Fruit fly (Drosophila melanogaster) whole organism, embryonic: Measurements from ENCODE around the gene CG8292.

Experiments used
- Atf-2 ChIP-seq: fragments of 200-800 bp; sonication (Bioruptor generic); optimal IDR thresholded peaks from 2 replicates; lab custom pipeline; 2016; ENCODE audit warnings: missing biosample characterization, missing genetic modification characterization
- Bgb ChIP-seq: fragments of 200-800 bp; sonication (Bioruptor generic); IDR thresholded peaks from 2 replicates; pipeline ENCODE4 v1.3.6; 2022; ENCODE audit warnings: missing biosample characterization, missing genetic modification characterization; ENCODE audit not compliant: partially characterized antibody
- CG10543 ChIP-seq: fragments of 200-800 bp; sonication (Bioruptor generic); optimal IDR thresholded peaks from 3 replicates; lab custom pipeline; 2017; ENCODE audit warnings: missing biosample characterization, mild to moderate bottlenecking, missing genetic modification characterization, moderate library complexity
- CG11085 ChIP-seq: fragments of 200-800 bp; sonication (Bioruptor generic); IDR thresholded peaks from 2 replicates; pipeline ENCODE4 v1.3.6; 2022; ENCODE audit warnings: missing biosample characterization, missing genetic modification characterization
- CG11560 ChIP-seq: fragments of 200-800 bp; sonication (Bioruptor generic); IDR thresholded peaks from 3 replicates; pipeline ENCODE4 v1.3.6; 2022; ENCODE audit warnings: missing biosample characterization, missing genetic modification characterization
- CG1233 ChIP-seq: fragments of 200-800 bp; sonication (Bioruptor generic); optimal IDR thresholded peaks from 4 replicates; lab custom pipeline; 2018; ENCODE audit warnings: missing biosample characterization, mild to moderate bottlenecking, missing genetic modification characterization
- CG13287 ChIP-seq: fragments of 200-800 bp; sonication (Bioruptor generic); IDR thresholded peaks from 2 replicates; pipeline ENCODE4 v1.3.6; 2022; ENCODE audit warnings: missing biosample characterization, missing genetic modification characterization; ENCODE audit not compliant: partially characterized antibody
- CG14014 ChIP-seq: fragments of 200-800 bp; sonication (Bioruptor generic); IDR thresholded peaks from 2 replicates; pipeline ENCODE4 v1.3.6; 2022; ENCODE audit warnings: missing biosample characterization, missing genetic modification characterization
- CG14860 ChIP-seq: fragments of 200-800 bp; sonication (Bioruptor generic); IDR thresholded peaks from 3 replicates; pipeline ENCODE4 v1.3.6; 2022; ENCODE audit warnings: missing biosample characterization, missing genetic modification characterization; ENCODE audit not compliant: partially characterized antibody
- CG17328 ChIP-seq: fragments of 200-800 bp; sonication (Bioruptor generic); IDR thresholded peaks from 2 replicates; pipeline ENCODE4 v1.3.6; 2022; ENCODE audit warnings: missing biosample characterization, missing genetic modification characterization
- CG17385 ChIP-seq: fragments of 200-800 bp; sonication (Bioruptor generic); optimal IDR thresholded peaks from 3 replicates; lab custom pipeline; 2018; ENCODE audit warnings: missing biosample characterization, mild to moderate bottlenecking, missing genetic modification characterization
- CG17612 ChIP-seq: fragments of 200-800 bp; sonication (Bioruptor generic); IDR thresholded peaks from 2 replicates; pipeline ENCODE4 v1.3.6; 2022; ENCODE audit warnings: missing biosample characterization, missing genetic modification characterization
- CG3407 ChIP-seq: fragments of 200-800 bp; sonication (Bioruptor generic); optimal IDR thresholded peaks from 2 replicates; lab custom pipeline; 2018; ENCODE audit warnings: missing biosample characterization, mild to moderate bottlenecking, missing genetic modification characterization
- CG4617 ChIP-seq: fragments of 200-800 bp; sonication (Bioruptor generic); optimal IDR thresholded peaks from 3 replicates; lab custom pipeline; 2016; ENCODE audit warnings: missing biosample characterization, missing genetic modification characterization, borderline replicate concordance
- CG6254 ChIP-seq: fragments of 200-800 bp; sonication (Bioruptor generic); optimal IDR thresholded peaks from 3 replicates; lab custom pipeline; 2017; ENCODE audit warnings: mild to moderate bottlenecking, missing biosample characterization, missing genetic modification reagents, missing genetic modification characterization
- Camta ChIP-seq: fragments of 200-800 bp; sonication (Bioruptor generic); optimal IDR thresholded peaks from 2 replicates; lab custom pipeline; 2016; ENCODE audit warnings: missing biosample characterization, missing genetic modification characterization
- CrebB ChIP-seq: fragments of 200-800 bp; sonication (Bioruptor generic); optimal IDR thresholded peaks from 3 replicates; lab custom pipeline; 2018; ENCODE audit warnings: missing biosample characterization, mild to moderate bottlenecking, missing genetic modification characterization
- Dp ChIP-seq: fragments of 200-800 bp; sonication (Bioruptor generic); optimal IDR thresholded peaks from 2 replicates; lab custom pipeline; 2018; ENCODE audit warnings: missing biosample characterization, mild to moderate bottlenecking, missing genetic modification characterization, moderate library complexity
- Dref ChIP-seq: fragments of 200-800 bp; sonication (Bioruptor generic); IDR thresholded peaks from 2 replicates; pipeline ENCODE4 v1.3.6; 2022; ENCODE audit warnings: missing biosample characterization, missing genetic modification characterization
- H2.0 ChIP-seq: fragments of 200-800 bp; sonication (Bioruptor generic); IDR thresholded peaks from 2 replicates; pipeline ENCODE4 v1.3.6; 2022; ENCODE audit warnings: missing biosample characterization, missing genetic modification characterization
- HLH4C ChIP-seq: fragments of 200-800 bp; sonication (Bioruptor generic); IDR thresholded peaks from 3 replicates; pipeline ENCODE4 v1.3.6; 2022; ENCODE audit warnings: missing biosample characterization, missing genetic modification characterization; ENCODE audit not compliant: partially characterized antibody
- Hsf ChIP-seq: fragments of 200-800 bp; sonication (Bioruptor generic); optimal IDR thresholded peaks from 3 replicates; lab custom pipeline; 2016; ENCODE audit warnings: missing biosample characterization, missing genetic modification characterization
- Meics ChIP-seq: fragments of 200-800 bp; sonication (Bioruptor generic); optimal IDR thresholded peaks from 2 replicates; lab custom pipeline; 2017; ENCODE audit warnings: missing biosample characterization, mild to moderate bottlenecking, missing genetic modification characterization
- Myb ChIP-seq: fragments of 200-800 bp; sonication (Bioruptor generic); optimal IDR thresholded peaks from 2 replicates; lab custom pipeline; 2016; ENCODE audit warnings: missing biosample characterization, missing genetic modification characterization
- Opbp ChIP-seq: fragments of 200-800 bp; sonication (Bioruptor generic); IDR thresholded peaks from 3 replicates; pipeline ENCODE4 v1.3.6; 2022; ENCODE audit warnings: missing biosample characterization, missing genetic modification characterization; ENCODE audit not compliant: partially characterized antibody
- Scr ChIP-seq: fragments of 200-800 bp; sonication (Bioruptor generic); IDR thresholded peaks from 2 replicates; pipeline ENCODE4 v1.3.6; 2022; ENCODE audit warnings: missing biosample characterization, missing genetic modification characterization; ENCODE audit not compliant: partially characterized antibody
- Sry-δ ChIP-seq: fragments of 200-800 bp; sonication (Bioruptor generic); optimal IDR thresholded peaks from 2 replicates; lab custom pipeline; 2016; ENCODE audit warnings: missing biosample characterization, missing genetic modification characterization
- ato ChIP-seq: fragments of 200-800 bp; sonication (Bioruptor generic); IDR thresholded peaks from 2 replicates; pipeline ENCODE4 v1.3.6; 2022; ENCODE audit warnings: missing biosample characterization, missing genetic modification characterization; ENCODE audit not compliant: partially characterized antibody
- az2 ChIP-seq: fragments of 200-800 bp; sonication (Bioruptor generic); optimal IDR thresholded peaks from 3 replicates; lab custom pipeline; 2016; ENCODE audit warnings: missing biosample characterization, missing genetic modification characterization
- bsh ChIP-seq, 2 experiments: fragments of 200-800 bp; sonication (Bioruptor generic); optimal IDR thresholded peaks; 2 replicates each; lab custom pipeline; 2017 to 2018; ENCODE audit warnings: mild to moderate bottlenecking in 2 of 2, missing biosample characterization in 2 of 2, missing genetic modification characterization in 2 of 2, moderate library complexity in 1 of 2
- crp ChIP-seq, 2 experiments: fragments of 200-800 bp; sonication (Bioruptor generic); optimal IDR thresholded peaks; 2 replicates in 1 of 2; 3 replicates in 1 of 2; lab custom pipeline; 2017; ENCODE audit warnings: missing biosample characterization in 2 of 2, missing genetic modification characterization in 2 of 2, mild to moderate bottlenecking in 1 of 2, moderate library complexity in 1 of 2
- dimm ChIP-seq: fragments of 200-800 bp; sonication (Bioruptor generic); IDR thresholded peaks from 2 replicates; pipeline ENCODE4 v1.3.6; 2022; ENCODE audit warnings: missing biosample characterization, missing genetic modification characterization
- eyg ChIP-seq: fragments of 200-800 bp; sonication (Bioruptor generic); optimal IDR thresholded peaks from 3 replicates; lab custom pipeline; 2016; ENCODE audit warnings: missing biosample characterization, missing genetic modification characterization
- gfzf ChIP-seq: fragments of 200-800 bp; sonication (Bioruptor generic); optimal IDR thresholded peaks from 2 replicates; lab custom pipeline; 2016; ENCODE audit warnings: missing biosample characterization, mild to moderate bottlenecking, missing genetic modification characterization, moderate library complexity
- gt ChIP-seq: fragments of 200-800 bp; sonication (Bioruptor generic); IDR thresholded peaks from 2 replicates; pipeline ENCODE4 v1.3.6; 2022; ENCODE audit warnings: missing biosample characterization, missing genetic modification characterization
- hbn ChIP-seq: fragments of 200-800 bp; sonication (Bioruptor generic); IDR thresholded peaks from 2 replicates; pipeline ENCODE4 v1.3.6; 2022; ENCODE audit warnings: missing biosample characterization, missing genetic modification characterization; ENCODE audit not compliant: partially characterized antibody
- lbe ChIP-seq: fragments of 200-800 bp; sonication (Bioruptor generic); optimal IDR thresholded peaks from 2 replicates; lab custom pipeline; 2016; ENCODE audit warnings: missing biosample characterization, mild to moderate bottlenecking, missing genetic modification characterization
- pros ChIP-seq: fragments of 200-800 bp; sonication (Bioruptor generic); optimal IDR thresholded peaks from 3 replicates; lab custom pipeline; 2019; ENCODE audit warnings: missing biosample characterization, mild to moderate bottlenecking, missing genetic modification characterization, moderate library complexity
- psq ChIP-seq: fragments of 200-800 bp; sonication (Bioruptor generic); optimal IDR thresholded peaks from 2 replicates; lab custom pipeline; 2017; ENCODE audit warnings: missing biosample characterization, missing genetic modification characterization
- pzg ChIP-seq: fragments of 200-800 bp; sonication (Bioruptor generic); optimal IDR thresholded peaks from 3 replicates; lab custom pipeline; 2018; ENCODE audit warnings: missing biosample characterization, mild to moderate bottlenecking, missing genetic modification characterization, moderate library complexity
- scrt ChIP-seq: fragments of 200-800 bp; sonication (Bioruptor generic); optimal IDR thresholded peaks from 2 replicates; lab custom pipeline; 2018; ENCODE audit warnings: missing biosample characterization, mild to moderate bottlenecking, missing genetic modification characterization, moderate library complexity
- sens-2 ChIP-seq: fragments of 200-800 bp; sonication (Bioruptor generic); IDR thresholded peaks from 2 replicates; pipeline ENCODE4 v1.3.6; 2022; ENCODE audit warnings: missing biosample characterization, missing genetic modification characterization
- sna ChIP-seq: fragments of 200-800 bp; sonication (Bioruptor generic); IDR thresholded peaks from 2 replicates; pipeline ENCODE4 v1.3.6; 2022; ENCODE audit warnings: missing biosample characterization, missing genetic modification characterization; ENCODE audit not compliant: partially characterized antibody
- sob ChIP-seq: fragments of 200-800 bp; sonication (Bioruptor generic); IDR thresholded peaks from 2 replicates; pipeline ENCODE4 v1.3.6; 2022; ENCODE audit warnings: missing biosample characterization, missing genetic modification characterization
- stc ChIP-seq: fragments of 200-800 bp; sonication (Bioruptor generic); IDR thresholded peaks from 2 replicates; pipeline ENCODE4 v1.3.6; 2022; ENCODE audit warnings: missing biosample characterization, missing genetic modification characterization
- stwl ChIP-seq: fragments of 200-800 bp; sonication (Bioruptor generic); optimal IDR thresholded peaks from 3 replicates; lab custom pipeline; 2018; ENCODE audit warnings: missing biosample characterization, mild to moderate bottlenecking, missing genetic modification characterization, moderate library complexity
- sug ChIP-seq: fragments of 200-800 bp; optimal IDR thresholded peaks from 2 replicates; lab custom pipeline; 2019; ENCODE audit warnings: missing biosample characterization, mild to moderate bottlenecking, missing genetic modification characterization, moderate library complexity
- zen2 ChIP-seq: fragments of 200-800 bp; sonication (Bioruptor generic); IDR thresholded peaks from 3 replicates; pipeline ENCODE4 v1.3.6; 2022; ENCODE audit warnings: missing biosample characterization, missing genetic modification characterization; ENCODE audit not compliant: partially characterized antibody
- zfh2 ChIP-seq: fragments of 200-800 bp; sonication (Bioruptor generic); optimal IDR thresholded peaks from 2 replicates; lab custom pipeline; 2016; ENCODE audit warnings: missing biosample characterization, missing genetic modification characterization

Gene CG8292

dm6 chr2L:8220393-8220934 lies 2.6 kb upstream of the CG8292 start, which contains the start of gene Snx6 (continued):
- TF ChIP-seq gt (GFP tag; lab: Robert Waterston, UW) (no peak), stc (GFP tag; lab: Robert Waterston, UW) (no peak; the same call in 1 of the 2 replicates), eyg (GFP tag; lab: Kevin White, UChicago) (no peak), CG13287 (peak; percentile 86), CG17328 (no peak), zen2 (GFP tag; lab: Robert Waterston, UW) (peak; percentile 59), hbn (GFP tag; lab: Robert Waterston, UW) (peak; percentile 62), CG14014 (GFP tag; lab: Robert Waterston, UW) (no peak), az2 (GFP tag; lab: Kevin White, UChicago) (no peak), sna (GFP tag; lab: Robert Waterston, UW) (peak; percentile 60; the same call in 1 of the 2 replicates), HLH4C (GFP tag; lab: Robert Waterston, UW) (peak; percentile 70), sob (GFP tag; lab: Robert Waterston, UW) (no peak), Meics (GFP tag; lab: Kevin White, UChicago) (no peak), CG1233 (GFP tag; lab: Kevin White, UChicago) (no peak), zfh2 (GFP tag; lab: Kevin White, UChicago) (no peak), pros (GFP tag; lab: Kevin White, UChicago) (no peak), CG14860 (GFP tag; lab: Robert Waterston, UW) (peak; percentile 35; the same call in 2 of the 3 replicates), H2.0 (GFP tag; lab: Robert Waterston, UW) (no peak), CG17612 (no peak), stwl (tag; lab: Kevin White, UChicago) (peak; percentile 62), Hsf (GFP tag; lab: Kevin White, UChicago) (no peak), lbe (GFP tag; lab: Kevin White, UChicago) (peak; percentile 56), dimm (GFP tag; lab: Robert Waterston, UW) (no peak), scrt (GFP tag; lab: Kevin White, UChicago) (no peak), sens-2 (GFP tag; lab: Robert Waterston, UW) (no peak), gfzf (no peak), ato (GFP tag; lab: Robert Waterston, UW) (0 out of 2 replicates have a peak, but pooled peaks have one; percentile 37), Sry-δ (peak; percentile 87), CG17385 (GFP tag; lab: Kevin White, UChicago) (no peak), Dref (peak; percentile 86), sug (tag; lab: Kevin White, UChicago) (peak; percentile 80), Camta (GFP tag; lab: Kevin White, UChicago) (no peak), Dp (GFP tag; lab: Kevin White, UChicago) (peak; percentile 90), CG4617 (GFP tag; lab: Kevin White, UChicago) (peak; percentile 25), CG10543 (no peak), CG11560 (tag; lab: Robert Waterston, UW) (no peak), CrebB (tag; lab: Kevin White, UChicago) (no peak), CG6254 (GFP tag; lab: Kevin White, UChicago) (no peak), Atf-2 (GFP tag; lab: Kevin White, UChicago) (no peak), Bgb (GFP tag; lab: Robert Waterston, UW) (peak; percentile 71), CG3407 (GFP tag; lab: Kevin White, UChicago) (no peak), Myb (GFP tag; lab: Kevin White, UChicago) (peak; percentile 38), CG11085 (GFP tag; lab: Robert Waterston, UW) (no peak), bsh (GFP tag; optimal IDR thresholded peaks at IDR 0.05; lab: Kevin White, UChicago) (no peak), Scr (peak; percentile 68), psq (GFP tag; lab: Kevin White, UChicago) (no peak), Opbp (GFP tag; lab: Robert Waterston, UW) (peak; percentile 28; the same call in 1 of the 3 replicates), crp (GFP tag; optimal IDR thresholded peaks at IDR 0.05; lab: Kevin White, UChicago) (no peak), pzg (GFP tag; lab: Kevin White, UChicago) (peak; percentile 38)
